Fruit fly (Drosophila melanogaster) whole organism, wandering third instar larva: ENCODE measurements around the gene Ced-12.
A peak's percentile ranks its signal among the peaks of the same experiment; 100 is the strongest.

ENCODE experiments used
- Abd-B ChIP-seq: fragments of >200 bp; optimal IDR thresholded peaks from 2 replicates; lab custom pipeline; 2017; ENCODE audit warnings: missing biosample characterization, missing genetic modification characterization
- CG32264 ChIP-seq: fragments of 200-800 bp; sonication (Bioruptor generic); optimal IDR thresholded peaks from 2 replicates; lab custom pipeline; 2016; ENCODE audit warnings: missing biosample characterization, missing genetic modification characterization
- CrebA ChIP-seq: fragments of 200-800 bp; sonication (Bioruptor generic); optimal IDR thresholded peaks from 2 replicates; lab custom pipeline; 2016; ENCODE audit warnings: missing biosample characterization, mild to moderate bottlenecking, missing genetic modification characterization, borderline replicate concordance
- Hnf4 ChIP-seq: fragments of 200-800 bp; sonication (Bioruptor generic); optimal IDR thresholded peaks from 2 replicates; lab custom pipeline; 2016; ENCODE audit warnings: missing biosample characterization, mild to moderate bottlenecking, missing genetic modification characterization
- Hr83 ChIP-seq: fragments of 200-300 bp; sonication (Bioruptor generic); optimal IDR thresholded peaks from 2 replicates; lab custom pipeline; 2016; ENCODE audit warnings: missing biosample characterization, mild to moderate bottlenecking, missing genetic modification characterization, moderate library complexity; ENCODE audit not compliant: poor library complexity, severe bottlenecking
- Mio ChIP-seq: sonication (Bioruptor generic); optimal IDR thresholded peaks from 2 replicates; lab custom pipeline; 2016; ENCODE audit warnings: missing biosample characterization, missing genetic modification characterization
- Myc ChIP-seq: fragments of >200 bp; optimal IDR thresholded peaks from 2 replicates; lab custom pipeline; 2017
- OdsH ChIP-seq: fragments of 200-800 bp; sonication (Bioruptor generic); optimal IDR thresholded peaks from 2 replicates; lab custom pipeline; 2016; ENCODE audit warnings: missing biosample characterization, mild to moderate bottlenecking, missing genetic modification characterization
- Sp1 ChIP-seq: fragments of 200-800 bp; sonication (Bioruptor generic); optimal IDR thresholded peaks from 3 replicates; lab custom pipeline; 2019; ENCODE audit warnings: missing biosample characterization, mild to moderate bottlenecking, missing genetic modification characterization, moderate library complexity
- Vsx2 ChIP-seq: fragments of 200-300, 225-300 bp; sonication (Bioruptor generic); optimal IDR thresholded peaks from 2 replicates; lab custom pipeline; 2018; ENCODE audit warnings: missing biosample characterization, missing genetic modification characterization; ENCODE audit not compliant: partially characterized antibody
- brk ChIP-seq: fragments of 200-800 bp; sonication (Bioruptor generic); optimal IDR thresholded peaks from 2 replicates; lab custom pipeline; 2016; ENCODE audit warnings: missing biosample characterization, mild to moderate bottlenecking, missing genetic modification characterization
- dl ChIP-seq, 2 experiments: fragments of 175-275, 200-275 bp in 1 of 2; fragments of 200-275 bp in 1 of 2; sonication (Bioruptor generic); optimal IDR thresholded peaks; lab custom pipeline; 2018; ENCODE audit warnings: mild to moderate bottlenecking in 2 of 2, missing biosample characterization in 2 of 2, missing genetic modification characterization in 2 of 2, moderate library complexity in 2 of 2; ENCODE audit not compliant: partially characterized antibody in 2 of 2, insufficient read depth in 1 of 2
- dmrt93B ChIP-seq: fragments of 200-800 bp; sonication (Bioruptor generic); optimal IDR thresholded peaks from 2 replicates; lab custom pipeline; 2018; ENCODE audit warnings: missing biosample characterization, mild to moderate bottlenecking, missing genetic modification characterization
- dsf ChIP-seq: sonication (Bioruptor generic); optimal IDR thresholded peaks from 2 replicates; lab custom pipeline; 2016; ENCODE audit warnings: missing biosample characterization, missing genetic modification characterization, borderline replicate concordance
- ey ChIP-seq: fragments of 200-800 bp; sonication (Bioruptor generic); optimal IDR thresholded peaks from 2 replicates; lab custom pipeline; 2016; ENCODE audit warnings: missing biosample characterization, missing genetic modification characterization
- fru ChIP-seq: fragments of 200-800 bp; sonication (Bioruptor generic); optimal IDR thresholded peaks from 3 replicates; lab custom pipeline; 2016; ENCODE audit warnings: missing biosample characterization, mild to moderate bottlenecking, missing genetic modification characterization
- h ChIP-seq: fragments of 200-800 bp; sonication (Bioruptor generic); optimal IDR thresholded peaks from 3 replicates; lab custom pipeline; 2016; ENCODE audit warnings: missing biosample characterization, mild to moderate bottlenecking, missing genetic modification characterization
- jim ChIP-seq: fragments of 175-275, 200-325 bp; sonication (Bioruptor generic); optimal IDR thresholded peaks from 2 replicates; lab custom pipeline; 2016; ENCODE audit warnings: missing biosample characterization, mild to moderate bottlenecking, missing genetic modification characterization
- lola ChIP-seq: fragments of >200 bp; optimal IDR thresholded peaks from 2 replicates; lab custom pipeline; 2017; ENCODE audit warnings: missing biosample characterization, missing genetic modification characterization
- pan ChIP-seq: fragments of >200 bp; optimal IDR thresholded peaks from 2 replicates; lab custom pipeline; 2017
- psq ChIP-seq: fragments of 200-800 bp; sonication (Bioruptor generic); optimal IDR thresholded peaks from 3 replicates; lab custom pipeline; 2017; ENCODE audit warnings: missing biosample characterization, mild to moderate bottlenecking, missing genetic modification characterization, moderate library complexity
- rgr ChIP-seq: fragments of 200-800 bp; sonication (Bioruptor generic); optimal IDR thresholded peaks from 3 replicates; lab custom pipeline; 2016; ENCODE audit warnings: missing biosample characterization, mild to moderate bottlenecking, missing genetic modification characterization
- sage ChIP-seq: fragments of 200-800 bp; sonication (Bioruptor generic); optimal IDR thresholded peaks from 2 replicates; lab custom pipeline; 2016; ENCODE audit warnings: missing biosample characterization, mild to moderate bottlenecking, missing genetic modification characterization
- sv ChIP-seq: fragments of 200-800 bp; sonication (Bioruptor generic); optimal IDR thresholded peaks from 3 replicates; lab custom pipeline; 2016; ENCODE audit warnings: missing biosample characterization, missing genetic modification characterization
- tai ChIP-seq: sonication (Bioruptor generic); optimal IDR thresholded peaks from 2 replicates; lab custom pipeline; 2016; ENCODE audit warnings: missing biosample characterization, missing genetic modification characterization
- usp ChIP-seq: fragments of >200 bp; optimal IDR thresholded peaks from 2 replicates; lab custom pipeline; 2017; ENCODE audit warnings: missing biosample characterization, missing genetic modification characterization
- woc ChIP-seq: sonication (Bioruptor generic); optimal IDR thresholded peaks from 2 replicates; lab custom pipeline; 2016; ENCODE audit warnings: missing biosample characterization, mild to moderate bottlenecking, missing genetic modification characterization

Ced-12 gene

DNA sequence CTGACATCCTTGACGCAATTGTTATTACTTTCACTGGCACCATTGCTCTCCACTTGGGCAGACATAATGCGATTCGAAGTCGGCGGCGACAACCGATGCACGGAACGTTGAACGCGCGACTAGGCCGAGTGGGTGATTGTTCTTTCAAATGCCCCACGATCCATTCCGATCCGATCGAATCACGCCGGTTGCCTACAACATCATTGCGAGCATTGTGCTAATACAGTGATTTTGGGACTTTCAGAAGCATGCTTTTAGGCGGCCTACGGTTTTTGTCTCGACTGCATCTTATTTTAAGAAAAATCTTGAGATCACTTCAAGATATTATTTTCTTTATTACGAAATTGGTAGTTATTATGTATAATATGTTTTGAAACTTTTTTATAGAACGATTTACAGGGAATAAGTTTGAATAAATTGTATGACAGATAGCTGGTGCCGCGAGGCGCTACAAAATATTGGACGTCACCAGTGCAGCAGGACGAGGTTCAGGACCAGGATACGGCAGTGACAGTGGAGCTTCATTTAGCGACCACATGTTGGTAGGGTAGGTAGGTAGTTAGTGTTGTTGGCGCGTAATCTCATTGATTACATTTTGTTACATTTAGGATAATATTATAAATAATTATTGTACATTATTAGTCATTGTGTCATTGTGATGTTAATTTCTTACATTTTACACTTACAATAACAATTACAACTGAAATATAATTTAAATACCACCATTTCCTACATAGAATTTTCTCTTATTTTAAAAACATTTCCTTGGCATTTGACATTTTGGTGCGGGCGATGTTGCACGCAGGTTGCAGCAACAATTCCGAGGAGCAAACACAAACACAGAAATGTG, 35.9 kb downstream of the Ced-12 start, which contains the start of gene rho-6:
rho-6 (minus strand) TSS at position 137 of the 850 bp plus-strand sequence.
- TF ChIP-seq CG32264 (no peak), Hnf4 (GFP tag; lab: Kevin White, UChicago) (no peak), h (no peak), dmrt93B (GFP tag; lab: Kevin White, UChicago) (no peak), Myc (peak; percentile 58), sv (GFP tag; lab: Kevin White, UChicago) (no peak)

DNA sequence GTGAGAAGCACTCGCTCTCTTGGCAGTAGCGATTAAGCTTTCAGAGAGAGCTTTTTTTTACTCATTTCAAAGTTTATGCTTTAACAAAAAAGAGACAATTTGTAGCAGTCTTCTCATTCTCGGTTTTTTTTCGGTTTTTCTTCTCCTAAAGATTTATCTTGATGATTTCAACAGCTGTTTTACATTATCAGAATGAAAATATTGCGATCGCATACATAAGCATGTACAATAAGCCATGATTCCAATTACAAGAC, 36.4 kb downstream of the Ced-12 start:
- no peak for TF ChIP-seq Mio
- TF ChIP-seq psq (GFP tag; lab: Kevin White, UChicago): no peak
- TF ChIP-seq tai (GFP tag; lab: Kevin White, UChicago): no peak
- TF ChIP-seq sv (GFP tag; lab: Kevin White, UChicago): no peak
- TF ChIP-seq lola (GFP tag; lab: Kevin White, UChicago): no peak
- no peak for TF ChIP-seq Abd-B (GFP tag; lab: Kevin White, UChicago)
- no peak for TF ChIP-seq woc (GFP tag; lab: Kevin White, UChicago)
- TF ChIP-seq dsf (GFP tag; lab: Kevin White, UChicago): no peak
- TF ChIP-seq usp (GFP tag; lab: Kevin White, UChicago): no peak
- no peak for TF ChIP-seq Sp1 (GFP tag; lab: Kevin White, UChicago)
- no peak for TF ChIP-seq Vsx2 (GFP tag; lab: Kevin White, UChicago)
- TF ChIP-seq jim (GFP tag; lab: Kevin White, UChicago): no peak
- no peak for TF ChIP-seq CrebA (GFP tag; lab: Kevin White, UChicago)
- no peak for TF ChIP-seq Hnf4 (GFP tag; lab: Kevin White, UChicago)
- TF ChIP-seq fru (GFP tag; lab: Kevin White, UChicago): no peak
- TF ChIP-seq Hr83: no peak
- TF ChIP-seq Myc: no peak
- TF ChIP-seq brk: no peak
- TF ChIP-seq pan (lab: Kevin White, UChicago): no peak
- TF ChIP-seq OdsH (GFP tag; lab: Kevin White, UChicago): no peak

DNA sequence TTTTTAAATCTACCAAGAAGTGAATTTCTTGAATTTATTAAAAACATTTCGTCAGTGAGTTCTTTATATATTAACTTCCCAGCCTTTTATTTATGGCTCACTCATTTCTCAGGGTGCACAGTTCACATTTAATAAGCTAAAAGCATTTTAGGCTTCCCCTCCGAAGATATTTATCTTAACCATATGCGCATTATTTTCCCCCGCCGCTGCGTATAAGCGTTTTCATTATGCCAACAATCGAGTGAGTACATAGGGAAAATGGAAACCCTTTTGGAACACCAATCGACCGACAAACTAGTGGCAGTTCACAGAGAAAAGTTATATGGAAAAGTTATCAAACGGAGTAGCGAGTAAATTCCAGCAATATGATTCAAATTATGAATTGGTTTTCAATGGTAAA, 40.1 kb downstream of the Ced-12 start, which contains the start of gene Gr33a:
Gr33a (plus strand) TSS at position 301 of the 400 bp plus-strand sequence.
- TF ChIP-seq ey: no peak
- TF ChIP-seq Hnf4 (GFP tag; lab: Kevin White, UChicago): no peak
- TF ChIP-seq sv (GFP tag; lab: Kevin White, UChicago): no peak
- no peak for TF ChIP-seq sage (GFP tag; lab: Kevin White, UChicago)
- no peak for TF ChIP-seq pan (lab: Kevin White, UChicago)
- no peak for TF ChIP-seq rgr (GFP tag; lab: Kevin White, UChicago)
- no peak for TF ChIP-seq CrebA (GFP tag; lab: Kevin White, UChicago)
- no peak for TF ChIP-seq dsf (GFP tag; lab: Kevin White, UChicago)

DNA sequence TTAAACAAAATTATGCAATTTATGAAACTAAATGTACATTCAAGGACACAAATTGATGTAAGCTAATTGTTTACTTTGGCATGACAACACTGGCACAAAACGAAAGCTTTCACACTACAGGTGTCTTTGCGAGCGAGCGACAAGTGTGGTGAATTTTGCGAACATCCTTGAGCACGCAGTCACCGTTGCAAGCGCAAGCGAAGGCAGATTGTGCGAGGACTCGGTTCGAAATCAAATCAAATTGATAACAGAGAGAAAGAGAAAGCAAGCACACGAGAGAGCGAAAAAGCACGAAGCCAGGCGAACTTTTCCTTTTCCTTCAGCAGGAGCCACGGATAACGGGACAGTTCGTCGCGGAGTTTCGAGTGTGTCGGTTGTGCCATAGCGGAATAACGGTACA, 44.8 kb downstream of the Ced-12 start, which contains the start of gene CG31760:
CG31760 (plus strand) TSS at position 342 of the 400 bp plus-strand sequence.
- TF ChIP-seq woc (GFP tag; lab: Kevin White, UChicago) (no peak), fru (GFP tag; lab: Kevin White, UChicago) (no peak), psq (GFP tag; lab: Kevin White, UChicago) (no peak), Myc (no peak), sv (GFP tag; lab: Kevin White, UChicago) (no peak), Abd-B (GFP tag; lab: Kevin White, UChicago) (no peak), dl (GFP tag; optimal IDR thresholded peaks at IDR 0.05; lab: Kevin White, UChicago; ENCODE audit: insufficient read depth in 1 of 2, partially characterized antibody in 2 of 2) (no peak), Sp1 (GFP tag; lab: Kevin White, UChicago) (no peak), jim (GFP tag; lab: Kevin White, UChicago) (no peak), ey (no peak)
